Fruit fly (Drosophila melanogaster): ENCODE results near the gene RIOK1.

The RIOK1 gene

DNA sequence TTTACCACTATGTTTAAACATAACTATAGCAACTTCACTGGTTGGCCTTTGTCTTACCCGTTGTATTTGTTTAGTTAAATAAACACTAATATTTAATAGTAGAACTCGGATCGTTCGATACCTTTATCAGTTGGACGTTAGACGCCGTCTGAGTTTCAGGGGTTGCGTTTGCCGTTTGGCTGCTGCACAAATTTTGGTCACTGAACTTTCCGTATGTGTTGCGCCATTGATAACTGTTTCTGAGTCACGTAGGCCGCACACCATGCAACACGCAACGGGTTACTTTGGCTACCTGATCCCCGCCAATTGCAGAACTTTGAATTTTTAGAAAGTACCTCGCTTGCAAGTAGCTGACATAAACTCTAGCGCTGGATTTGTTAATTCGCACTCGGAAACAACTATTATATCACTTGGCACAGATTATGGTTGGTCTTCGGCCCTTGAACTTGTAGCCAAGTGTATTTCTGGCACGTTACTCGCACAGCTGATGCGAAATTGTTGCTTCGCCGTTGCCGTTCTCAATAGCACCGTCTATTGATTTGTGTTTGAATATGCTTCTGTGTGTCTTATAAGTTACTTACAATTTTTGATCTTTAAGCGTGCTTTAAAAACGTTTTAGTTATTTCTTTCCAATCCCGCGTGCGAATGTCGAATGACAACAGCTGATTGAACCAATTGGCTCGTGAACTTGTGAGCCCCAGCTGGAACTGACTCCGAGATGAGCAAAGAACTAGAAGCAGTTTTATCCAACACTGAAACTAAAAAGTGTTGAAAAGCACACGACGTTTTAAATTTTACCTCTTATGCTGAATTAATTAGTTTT lies 48.2 kb upstream of the RIOK1 start, which contains the start of gene Dph1 (continued):
- TF ChIP-seq CG8944 (GFP tag; optimal IDR thresholded peaks at IDR 0.05) (peak; percentile 76), org-1 (GFP tag; optimal IDR thresholded peaks at IDR 0.05) (peak; percentile 86), dm (GFP tag; optimal IDR thresholded peaks at IDR 0.05) (peak; percentile 88), zfh2 (GFP tag; optimal IDR thresholded peaks at IDR 0.05) (peak; percentile 52), CG11723 (GFP tag; optimal IDR thresholded peaks at IDR 0.05) (peak; percentile 78), ttk (GFP tag; IDR thresholded peaks at IDR 0.05) (peak; percentile 80; the same call in 1 of the 2 replicates), MTF-1 (GFP tag; optimal IDR thresholded peaks at IDR 0.05; ENCODE audit: borderline replicate concordance) (peak; percentile 54), aop (GFP tag; IDR thresholded peaks at IDR 0.05) (peak; percentile 53; the same call in 1 of the 2 replicates), CG3281 (GFP tag; optimal IDR thresholded peaks at IDR 0.05) (peak; percentile 79), chm (GFP tag; IDR thresholded peaks at IDR 0.05) (peak; percentile 88), Camta (GFP tag; optimal IDR thresholded peaks at IDR 0.05) (peak; percentile 61), CG10147 (GFP tag; optimal IDR thresholded peaks at IDR 0.05) (peak; percentile 46), CG1529 (GFP tag; optimal IDR thresholded peaks at IDR 0.05) (peak; percentile 67), eve (GFP tag; optimal IDR thresholded peaks at IDR 0.05) (peak in 1 of 2 experiments; percentile 93), nom (GFP tag; optimal IDR thresholded peaks at IDR 0.05) (peak; percentile 85), CG1832 (GFP tag; optimal IDR thresholded peaks at IDR 0.05) (no peak), BtbVII (GFP tag; optimal IDR thresholded peaks at IDR 0.05) (peak; percentile 87), Hand (GFP tag; optimal IDR thresholded peaks at IDR 0.05) (peak; percentile 59), CG6683 (GFP tag; optimal IDR thresholded peaks at IDR 0.05) (peak; percentile 55), sug (tag; optimal IDR thresholded peaks at IDR 0.05) (peak; percentile 54), CG13424 (tag; optimal IDR thresholded peaks at IDR 0.05) (peak; percentile 80), CG7745 (tag; optimal IDR thresholded peaks at IDR 0.05) (peak; percentile 34), CG4820 (GFP tag; optimal IDR thresholded peaks at IDR 0.05) (peak; percentile 78), CG1647 (GFP tag; optimal IDR thresholded peaks at IDR 0.05) (peak; percentile 42), pita (GFP tag; optimal IDR thresholded peaks at IDR 0.05) (no peak), Ssrp (tag; optimal IDR thresholded peaks at IDR 0.05) (peak; percentile 85), CG6272 (GFP tag; IDR thresholded peaks at IDR 0.05) (peak; percentile 75), CG4360 (GFP tag; IDR thresholded peaks at IDR 0.05) (peak; percentile 61), CG7556 (GFP tag; optimal IDR thresholded peaks at IDR 0.05) (peak; percentile 82), bigmax (GFP tag; optimal IDR thresholded peaks at IDR 0.05) (no peak), B-H2 (GFP tag; optimal IDR thresholded peaks at IDR 0.05) (peak; percentile 66), CG11398 (GFP tag; optimal IDR thresholded peaks at IDR 0.05) (peak; percentile 72), Myb (GFP tag; optimal IDR thresholded peaks at IDR 0.05) (peak; percentile 74), CG2875 (GFP tag; optimal IDR thresholded peaks at IDR 0.05) (peak; percentile 70), HLH54F (GFP tag; optimal IDR thresholded peaks at IDR 0.05) (peak; percentile 74), vnd (GFP tag; IDR thresholded peaks at IDR 0.05; ENCODE audit: partially characterized antibody) (no peak), NK7.1 (GFP tag; optimal IDR thresholded peaks at IDR 0.05) (peak; percentile 78), CG33213 (GFP tag; optimal IDR thresholded peaks at IDR 0.05) (peak; percentile 57), CG11695 (GFP tag; IDR thresholded peaks at IDR 0.05) (peak; percentile 89), CG2116 (GFP tag; optimal IDR thresholded peaks at IDR 0.05) (peak; percentile 49), chinmo (GFP tag; IDR thresholded peaks at IDR 0.05; ENCODE audit: partially characterized antibody) (0 out of 4 replicates have a peak, but pooled peaks have one; percentile 34), dimm (GFP tag; IDR thresholded peaks at IDR 0.05) (no peak), z (GFP tag; IDR thresholded peaks at IDR 0.05) (no peak), gcm (GFP tag; optimal IDR thresholded peaks at IDR 0.05) (peak; percentile 82), so (GFP tag; IDR thresholded peaks at IDR 0.05) (peak; percentile 89), h (optimal IDR thresholded peaks at IDR 0.05) (no peak), HLHmδ (GFP tag; optimal IDR thresholded peaks at IDR 0.05) (no peak), pfk (GFP tag; optimal IDR thresholded peaks at IDR 0.05) (peak; percentile 55), ara (GFP tag; IDR thresholded peaks at IDR 0.05) (peak; percentile 78)
